Worm (Caenorhabditis elegans) whole organism, L3 larva: ENCODE data around the gene F34H10.5.

ENCODE experiments used
- ama-1 ChIP-seq: fragments of 150-350 bp; optimal IDR thresholded peaks from 2 replicates; lab custom pipeline; 2018
- hmg-11 ChIP-seq: sonication (generic microtip); optimal IDR thresholded peaks from 2 replicates; lab custom pipeline; 2016; ENCODE audit warnings: missing genetic modification characterization, missing compliant biosample characterization
- mdl-1 ChIP-seq: fragments of 150-350 bp; optimal IDR thresholded peaks from 2 replicates; lab custom pipeline; 2014; ENCODE audit warnings: missing biosample characterization, missing genetic modification characterization
- nhr-12 ChIP-seq: fragments of 150-350 bp; optimal IDR thresholded peaks from 2 replicates; lab custom pipeline; 2014; ENCODE audit warnings: missing biosample characterization, missing genetic modification characterization
- nhr-23 ChIP-seq: fragments of 150-350 bp; optimal IDR thresholded peaks from 2 replicates; lab custom pipeline; 2014; ENCODE audit warnings: missing biosample characterization, missing genetic modification reagents, missing genetic modification characterization
- skn-1 ChIP-seq: fragments of 150-350 bp; optimal IDR thresholded peaks from 2 replicates; lab custom pipeline; 2014; ENCODE audit warnings: missing biosample characterization, missing genetic modification characterization
- snpc-4 ChIP-seq: fragments of 150-350 bp; optimal IDR thresholded peaks from 2 replicates; lab custom pipeline; 2014; ENCODE audit warnings: missing biosample characterization, missing genetic modification characterization
- unc-39 ChIP-seq: sonication (generic microtip); optimal IDR thresholded peaks from 4 replicates; lab custom pipeline; 2017; ENCODE audit warnings: missing biosample characterization, missing genetic modification characterization
- ztf-11 ChIP-seq: fragments of 150-350 bp; optimal IDR thresholded peaks from 2 replicates; lab custom pipeline; 2014; ENCODE audit warnings: missing biosample characterization, missing genetic modification characterization

ce11 chrX:9587642-9588041, 47.8 kb upstream of the F34H10.5 start, which contains the start of gene gpx-3:
- no peak for TF ChIP-seq unc-39 (tag; lab: Kevin White, UChicago)
- TF ChIP-seq skn-1, result no peak
- no peak for TF ChIP-seq mdl-1 (tag; lab: Kevin White, UChicago)
- no peak for TF ChIP-seq nhr-12 (tag; lab: Kevin White, UChicago)
- TF ChIP-seq ztf-11 (tag; lab: Kevin White, UChicago), result no peak
- no peak for TF ChIP-seq hmg-11
- no peak for TF ChIP-seq snpc-4
- TF ChIP-seq nhr-23 (tag; lab: Kevin White, UChicago), result no peak
- TF ChIP-seq ama-1 (lab: Kevin White, UChicago), result no peak
